Worm (Caenorhabditis elegans) whole organism, L4/young adult: ENCODE results near the gene egrh-2.

Experiments
- W03F9.2 ChIP-seq: fragments of 150-350 bp; optimal IDR thresholded peaks from 2 replicates; lab custom pipeline; 2014; ENCODE audit warnings: missing biosample characterization, missing genetic modification characterization
- him-1 ChIP-seq: sonication (generic microtip); optimal IDR thresholded peaks from 2 replicates; lab custom pipeline; 2016; ENCODE audit warnings: missing genotype, missing genetic modification reagents, missing genetic modification characterization, missing compliant biosample characterization

DNA sequence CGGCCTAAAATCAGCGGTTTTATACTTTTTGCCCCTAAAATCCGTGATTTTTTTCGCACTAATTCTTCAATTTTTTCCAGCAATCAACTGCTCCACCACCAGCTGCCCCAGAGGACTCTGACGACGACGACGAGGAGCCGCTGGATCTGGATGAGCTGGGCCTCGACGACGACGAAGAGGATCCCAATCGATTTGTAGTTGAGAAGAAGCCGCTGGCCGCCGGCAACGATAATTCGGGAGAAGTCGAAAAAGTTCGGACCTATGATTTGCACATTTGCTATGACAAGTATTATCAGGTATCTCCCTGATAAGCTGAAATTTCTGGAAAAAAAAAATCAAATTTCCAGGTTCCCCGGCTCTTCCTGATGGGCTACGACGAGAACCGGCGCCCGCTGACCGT is 21.5 kb upstream of the egrh-2 start:
- TF ChIP-seq him-1 (no peak), W03F9.2 (no peak)
